Worm (Caenorhabditis elegans) whole organism, midembryonic: ENCODE measurements around the gene T24D5.3.

Source experiments
- T22C8.4 ChIP-seq: fragments of 200-800 bp; sonication (Bioruptor generic); IDR thresholded peaks from 2 replicates; pipeline ENCODE4 v1.3.6; 2022; ENCODE audit warnings: missing genetic modification characterization, missing compliant biosample characterization
- cog-1 ChIP-seq: sonication (generic microtip); optimal IDR thresholded peaks from 2 replicates; lab custom pipeline; 2016; ENCODE audit warnings: missing genetic modification characterization, missing compliant biosample characterization
- flt-1 ChIP-seq: fragments of 200-800 bp; sonication (Bioruptor generic); IDR thresholded peaks from 2 replicates; pipeline ENCODE4 v1.3.6; 2022; ENCODE audit warnings: missing genetic modification characterization, missing compliant biosample characterization
- klf-2 ChIP-seq: fragments of 200-800 bp; sonication (Bioruptor generic); conservative IDR thresholded peaks from 2 replicates; pipeline ENCODE4 v1.3.6; 2022; ENCODE audit warnings: missing genetic modification reagents, missing genetic modification characterization, missing compliant biosample characterization
- med-1 ChIP-seq: sonication (generic microtip); optimal IDR thresholded peaks from 2 replicates; lab custom pipeline; 2017; ENCODE audit warnings: missing genetic modification characterization, mild to moderate bottlenecking, missing compliant biosample characterization, antibody characterized with exemption, missing genetic modification reagents; ENCODE audit not compliant: insufficient read depth
- ref-1 ChIP-seq: fragments of 200-800 bp; sonication (Bioruptor generic); conservative IDR thresholded peaks from 2 replicates; pipeline ENCODE4 v1.3.6; 2022; ENCODE audit warnings: missing genetic modification reagents, missing genetic modification characterization, missing compliant biosample characterization
- tab-1 ChIP-seq: fragments of 200-800 bp; sonication (Bioruptor generic); IDR thresholded peaks from 2 replicates; pipeline ENCODE4 v1.3.6; 2022; ENCODE audit warnings: missing genetic modification characterization, missing compliant biosample characterization
- ztf-23 ChIP-seq: fragments of 200-800 bp; sonication (Bioruptor generic); IDR thresholded peaks from 2 replicates; pipeline ENCODE4 v1.3.6; 2022; ENCODE audit warnings: missing genetic modification reagents, missing genetic modification characterization, missing compliant biosample characterization
- ztf-29 ChIP-seq: fragments of 200-800 bp; sonication (Bioruptor generic); IDR thresholded peaks from 2 replicates; pipeline ENCODE4 v1.3.6; 2022; ENCODE audit warnings: missing genetic modification reagents, missing genetic modification characterization, missing compliant biosample characterization

ce11 chrX:12563589-12563988 lies 16.3 kb upstream of the T24D5.3 start:
- TF ChIP-seq cog-1 (tag; lab: Kevin White, UChicago) (peak; percentile 89), med-1 (GFP tag; lab: Kevin White, UChicago) (peak; percentile 80), ztf-29 (GFP tag; lab: Robert Waterston, UW) (peak; percentile 97), tab-1 (GFP tag; lab: Robert Waterston, UW) (peak; percentile 98), ref-1 (GFP tag; lab: Robert Waterston, UW) (peak; percentile 96), ztf-23 (GFP tag; lab: Robert Waterston, UW) (peak; percentile 96), T22C8.4 (GFP tag; lab: Robert Waterston, UW) (peak; percentile 94), klf-2 (GFP tag; lab: Robert Waterston, UW) (peak; percentile 95), flt-1 (GFP tag; lab: Robert Waterston, UW) (peak; percentile 98)
